2 worm cellular contexts compared by ENCODE assay signal in genomic region chrIII:7736003-7736402, ce11.
A peak's percentile ranks its signal among the peaks of the same experiment; 100 is the strongest.
TF ChIP-seq lines count a peak whose summit lies in the region.

No protein-coding gene starts in this region.

TF ChIP-seq in whole organism, L4 larva, 104 proteins besides CTCF, POLR2A, EP300 and RAD21:
- TF ChIP-seq aha-1 (tag; lab: Kevin White, UChicago) = peak; percentile 76
- TF ChIP-seq lim-7 (GFP tag; IDR thresholded peaks at IDR 0.05; lab: Robert Waterston, UW) = no peak
- TF ChIP-seq skn-1 (tag; optimal IDR thresholded peaks at IDR 0.05; lab: Kevin White, UChicago) = no peak
- peak in 1 of 2 experiments; percentile 67 for TF ChIP-seq unc-62 (GFP tag; optimal IDR thresholded peaks at IDR 0.05 in 1 of 2; lab: Kevin White, UChicago)
- TF ChIP-seq unc-62 (tag; optimal IDR thresholded peaks at IDR 0.05; lab: Kevin White, UChicago) = no peak
- peak; percentile 39 for TF ChIP-seq duxl-1 (tag; optimal IDR thresholded peaks at IDR 0.05; lab: Kevin White, UChicago; ENCODE audit: poor library complexity)
- no peak for TF ChIP-seq pha-4 (GFP tag; IDR thresholded peaks at IDR 0.05; lab: Robert Waterston, UW)
- no peak for TF ChIP-seq pha-4 (tag; optimal IDR thresholded peaks at IDR 0.05; lab: Kevin White, UChicago)
- TF ChIP-seq F49E8.2 (tag; optimal IDR thresholded peaks at IDR 0.05; lab: Kevin White, UChicago; ENCODE audit: borderline replicate concordance) = no peak
- TF ChIP-seq nhr-111 (GFP tag; optimal IDR thresholded peaks at IDR 0.05; lab: Kevin White, UChicago) = no peak
- no peak for TF ChIP-seq nhr-237 (tag; optimal IDR thresholded peaks at IDR 0.05; lab: Kevin White, UChicago)
- 0 out of 2 replicates have a peak, but pooled peaks have one; percentile 18 for TF ChIP-seq Y75B8A.6 (GFP tag; IDR thresholded peaks at IDR 0.05; lab: Robert Waterston, UW)
- no peak for TF ChIP-seq nhr-28 (tag; optimal IDR thresholded peaks at IDR 0.05; lab: Kevin White, UChicago)

TF ChIP-seq in whole organism, young adult, 124 proteins besides CTCF, POLR2A, EP300 and RAD21:
- TF ChIP-seq attf-3 (GFP tag; conservative IDR thresholded peaks at IDR 0.05; lab: Robert Waterston, UW) = no peak
- no peak for TF ChIP-seq B0035.1 (tag; optimal IDR thresholded peaks at IDR 0.05; lab: Kevin White, UChicago)
- TF ChIP-seq madf-6 (GFP tag; IDR thresholded peaks at IDR 0.05; lab: Robert Waterston, UW) = peak; percentile 16; the same call in 1 of the 2 replicates
- no peak for TF ChIP-seq ets-4 (GFP tag; optimal IDR thresholded peaks at IDR 0.05; lab: Kevin White, UChicago)
- TF ChIP-seq unc-62 (GFP tag; optimal IDR thresholded peaks at IDR 0.05; lab: Kevin White, UChicago) = no peak
TF ChIP-seq in whole organism, young adult: peak in this region for 1.
